Worm (Caenorhabditis elegans) whole organism, L2 larva: ENCODE measurements around the gene R10D12.13.

Experiments
- C34F6.9 ChIP-seq: fragments of 150-350 bp; optimal IDR thresholded peaks from 2 replicates; lab custom pipeline; 2014; ENCODE audit warnings: missing biosample characterization, missing genetic modification characterization
- R02D3.7 ChIP-seq: fragments of 150-350 bp; optimal IDR thresholded peaks from 2 replicates; lab custom pipeline; 2014; ENCODE audit warnings: missing biosample characterization, missing genetic modification characterization
- Y55F3AM.14 ChIP-seq: fragments of 200-800 bp; sonication (Bioruptor generic); optimal IDR thresholded peaks from 2 replicates; lab custom pipeline; 2018; ENCODE audit warnings: mild to moderate bottlenecking, missing genetic modification characterization, missing compliant biosample characterization
- aly-2 ChIP-seq: fragments of 150-350 bp; optimal IDR thresholded peaks from 2 replicates; lab custom pipeline; 2014; ENCODE audit warnings: missing biosample characterization, missing genetic modification characterization
- ama-1 ChIP-seq: fragments of 150-350 bp; optimal IDR thresholded peaks from 2 replicates; lab custom pipeline; 2018; ENCODE audit warnings: inconsistent platforms
- blmp-1 ChIP-seq: sonication (generic microtip); optimal IDR thresholded peaks from 2 replicates; lab custom pipeline; 2017; ENCODE audit warnings: missing genetic modification characterization, mild to moderate bottlenecking, missing compliant biosample characterization, antibody characterized with exemption, moderate library complexity; ENCODE audit not compliant: insufficient read depth
- crh-2 ChIP-seq: sonication (generic microtip); optimal IDR thresholded peaks from 2 replicates; lab custom pipeline; 2017; ENCODE audit warnings: missing biosample characterization, missing genetic modification characterization
- elt-1 ChIP-seq: fragments of 150-350 bp; optimal IDR thresholded peaks from 2 replicates; lab custom pipeline; 2014; ENCODE audit warnings: missing biosample characterization, missing genetic modification characterization
- elt-3 ChIP-seq: sonication (generic microtip); optimal IDR thresholded peaks from 2 replicates; lab custom pipeline; 2017; ENCODE audit warnings: missing biosample characterization, missing genetic modification characterization
- fos-1 ChIP-seq: fragments of 150-350 bp; optimal IDR thresholded peaks from 2 replicates; lab custom pipeline; 2014; ENCODE audit warnings: missing biosample characterization, missing genetic modification characterization
- gmeb-1 ChIP-seq: fragments of 150-350 bp; optimal IDR thresholded peaks from 2 replicates; lab custom pipeline; 2014; ENCODE audit warnings: missing biosample characterization, missing genetic modification characterization
- lin-11 ChIP-seq: fragments of 150-350 bp; sonication (generic microtip); optimal IDR thresholded peaks from 2 replicates; lab custom pipeline; 2014; ENCODE audit warnings: missing biosample characterization, missing genetic modification characterization, inconsistent platforms, mixed read lengths
- lin-39 ChIP-seq: fragments of 150-350 bp; optimal IDR thresholded peaks from 2 replicates; lab custom pipeline; 2014; ENCODE audit warnings: missing biosample characterization, missing genetic modification reagents, missing genetic modification characterization
- lsy-2 ChIP-seq, 2 experiments: fragments of 150-350 bp in 1 of 2; sonication (generic microtip) in 1 of 2; optimal IDR thresholded peaks; 2 replicates each; lab custom pipeline; 2014 to 2017; ENCODE audit warnings: missing biosample characterization in 2 of 2, missing genetic modification characterization in 2 of 2
- mbf-1 ChIP-seq: sonication (generic microtip); optimal IDR thresholded peaks from 2 replicates; lab custom pipeline; 2017; ENCODE audit warnings: missing biosample characterization, missing genetic modification characterization
- mdl-1 ChIP-seq, 2 experiments: fragments of 150-350 bp in 1 of 2; sonication (generic microtip) in 1 of 2; optimal IDR thresholded peaks; 2 replicates each; lab custom pipeline; 2017; ENCODE audit warnings: missing biosample characterization in 2 of 2, missing genetic modification characterization in 2 of 2
- nhr-10 ChIP-seq: sonication (generic microtip); optimal IDR thresholded peaks from 2 replicates; lab custom pipeline; 2017; ENCODE audit warnings: missing biosample characterization, missing genetic modification characterization
- nhr-12 ChIP-seq: fragments of 150-350 bp; optimal IDR thresholded peaks from 2 replicates; lab custom pipeline; 2014; ENCODE audit warnings: missing biosample characterization, missing genetic modification characterization
- nhr-129 ChIP-seq: fragments of 150-350 bp; optimal IDR thresholded peaks from 2 replicates; lab custom pipeline; 2014; ENCODE audit warnings: missing biosample characterization, missing genetic modification characterization
- nhr-21 ChIP-seq: fragments of 150-350 bp; optimal IDR thresholded peaks from 2 replicates; lab custom pipeline; 2014; ENCODE audit warnings: missing biosample characterization, missing genetic modification characterization
- nhr-23 ChIP-seq: fragments of 150-350 bp; optimal IDR thresholded peaks from 2 replicates; lab custom pipeline; 2014; ENCODE audit warnings: missing biosample characterization, missing genetic modification reagents, missing genetic modification characterization
- nhr-237 ChIP-seq: fragments of 150-350 bp; optimal IDR thresholded peaks from 2 replicates; lab custom pipeline; 2014; ENCODE audit warnings: missing biosample characterization, missing genetic modification characterization
- nhr-25 ChIP-seq: fragments of 150-350 bp; sonication (generic microtip); optimal IDR thresholded peaks from 3 replicates; lab custom pipeline; 2014; ENCODE audit warnings: missing biosample characterization, missing genetic modification characterization
- nhr-6 ChIP-seq: fragments of 150-350 bp; optimal IDR thresholded peaks from 2 replicates; lab custom pipeline; 2014; ENCODE audit warnings: missing biosample characterization, missing genetic modification characterization
- sem-4 ChIP-seq: fragments of 150-350 bp; optimal IDR thresholded peaks from 2 replicates; lab custom pipeline; 2014; ENCODE audit warnings: missing biosample characterization, missing genetic modification reagents, missing genetic modification characterization
- skn-1 ChIP-seq: sonication (generic microtip); optimal IDR thresholded peaks from 2 replicates; lab custom pipeline; 2017; ENCODE audit warnings: missing biosample characterization, missing genetic modification characterization
- sma-3 ChIP-seq: sonication (generic microtip); optimal IDR thresholded peaks from 2 replicates; lab custom pipeline; 2016; ENCODE audit warnings: missing genetic modification reagents, missing genetic modification characterization, missing compliant biosample characterization
- sma-9 ChIP-seq, 2 experiments: fragments of 150-350 bp in 1 of 2; sonication (generic microtip) in 1 of 2; optimal IDR thresholded peaks; 2 replicates each; lab custom pipeline; 2014 to 2016; ENCODE audit warnings: missing genetic modification characterization in 2 of 2, mild to moderate bottlenecking in 1 of 2, missing biosample characterization in 1 of 2, missing compliant biosample characterization in 1 of 2, missing genetic modification reagents in 1 of 2, moderate library complexity in 1 of 2
- unc-39 ChIP-seq: fragments of 150-350 bp; optimal IDR thresholded peaks from 2 replicates; lab custom pipeline; 2014; ENCODE audit warnings: missing biosample characterization, missing genetic modification characterization
- unc-55 ChIP-seq: fragments of 150-350 bp; sonication (generic microtip); optimal IDR thresholded peaks from 3 replicates; lab custom pipeline; 2014; ENCODE audit warnings: missing biosample characterization, missing genetic modification reagents, missing genetic modification characterization
- unc-62 ChIP-seq: fragments of 150-350 bp; optimal IDR thresholded peaks from 2 replicates; lab custom pipeline; 2014; ENCODE audit warnings: missing biosample characterization, missing genetic modification reagents, missing genetic modification characterization
- zag-1 ChIP-seq: fragments of 150-350 bp; optimal IDR thresholded peaks from 2 replicates; lab custom pipeline; 2014; ENCODE audit warnings: missing biosample characterization, missing genetic modification characterization
- ztf-1 ChIP-seq: fragments of 200-800 bp; sonication (Bioruptor generic); conservative IDR thresholded peaks from 2 replicates; pipeline ENCODE4 v1.3.6; 2022; ENCODE audit warnings: missing genetic modification characterization, missing compliant biosample characterization
- ztf-11 ChIP-seq: sonication (generic microtip); optimal IDR thresholded peaks from 2 replicates; lab custom pipeline; 2017; ENCODE audit warnings: missing biosample characterization, missing genetic modification characterization

The R10D12.13 gene

DNA sequence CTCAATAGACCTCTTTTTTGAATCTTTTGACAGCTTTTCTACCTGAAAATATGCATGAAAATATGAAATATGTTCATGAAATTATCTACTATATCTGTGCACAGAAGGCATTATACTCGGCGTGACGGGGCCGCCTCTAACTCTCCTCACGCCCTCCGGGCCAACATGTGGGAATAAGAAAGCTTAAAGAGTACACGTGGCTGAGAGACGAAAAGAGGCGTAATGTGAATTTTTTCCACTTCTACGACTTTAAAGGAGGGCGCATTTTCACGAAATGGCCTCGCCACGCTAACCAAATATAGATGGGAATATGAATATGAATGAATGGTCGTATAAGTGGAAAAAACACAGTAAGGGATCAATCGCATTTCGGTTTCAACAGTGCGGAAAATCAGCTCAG, 4.5 kb upstream of the R10D12.13 start:
- TF ChIP-seq aly-2 (tag; lab: Kevin White, UChicago) (no peak), nhr-6 (no peak), nhr-237 (tag; lab: Kevin White, UChicago) (no peak), fos-1 (tag; lab: Kevin White, UChicago) (no peak), lin-39 (tag; lab: Kevin White, UChicago) (no peak), crh-2 (no peak)

DNA sequence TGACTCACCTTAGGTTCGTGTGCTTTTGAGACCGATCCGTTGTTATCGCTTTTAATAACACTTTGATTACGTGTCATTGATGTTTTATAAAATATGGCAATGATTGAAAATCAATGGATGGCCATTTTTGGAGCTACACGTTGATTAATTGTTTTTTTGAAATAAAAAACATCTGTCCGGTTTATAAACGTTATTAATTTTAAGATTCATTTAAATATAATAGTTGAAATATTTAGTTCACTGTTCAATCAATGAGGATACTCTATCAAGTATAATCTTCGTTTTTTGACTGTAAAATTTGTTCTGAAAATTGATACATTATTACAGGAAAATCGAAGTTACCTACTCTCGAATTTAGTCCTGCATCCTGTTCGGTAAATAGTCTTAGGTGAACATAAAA, 4.0 kb upstream of the R10D12.13 start, which contains the start of gene R10D12.10:
TSS of gene R10D12.10 (minus strand) at position 101 of the 400 bp plus-strand sequence.
- TF ChIP-seq lin-39 (tag; lab: Kevin White, UChicago), result no peak
- TF ChIP-seq crh-2, result no peak
- TF ChIP-seq elt-3 (tag; lab: Kevin White, UChicago), result no peak
- no peak for TF ChIP-seq elt-1 (tag; lab: Kevin White, UChicago)
- TF ChIP-seq nhr-10 (tag; lab: Kevin White, UChicago), result no peak
- no peak for TF ChIP-seq ztf-1 (GFP tag; lab: Robert Waterston, UW)
- no peak for TF ChIP-seq nhr-21 (tag; lab: Kevin White, UChicago)
- TF ChIP-seq skn-1 (tag; lab: Kevin White, UChicago), result no peak
- TF ChIP-seq nhr-237 (tag; lab: Kevin White, UChicago), result no peak
- TF ChIP-seq sem-4 (tag; lab: Kevin White, UChicago), result no peak
- no peak for TF ChIP-seq R02D3.7 (tag; lab: Kevin White, UChicago)
- no peak for TF ChIP-seq ama-1 (lab: Kevin White, UChicago)
- TF ChIP-seq aly-2 (tag; lab: Kevin White, UChicago), result no peak
- TF ChIP-seq unc-39 (tag; lab: Kevin White, UChicago), result no peak
- TF ChIP-seq zag-1 (tag; lab: Kevin White, UChicago), result no peak
- TF ChIP-seq lsy-2 (tag; optimal IDR thresholded peaks at IDR 0.05; lab: Kevin White, UChicago), result no peak
- TF ChIP-seq lin-11 (tag; lab: Kevin White, UChicago), result no peak
- no peak for TF ChIP-seq C34F6.9 (tag; lab: Kevin White, UChicago)
- no peak for TF ChIP-seq unc-55
- no peak for TF ChIP-seq nhr-6

DNA sequence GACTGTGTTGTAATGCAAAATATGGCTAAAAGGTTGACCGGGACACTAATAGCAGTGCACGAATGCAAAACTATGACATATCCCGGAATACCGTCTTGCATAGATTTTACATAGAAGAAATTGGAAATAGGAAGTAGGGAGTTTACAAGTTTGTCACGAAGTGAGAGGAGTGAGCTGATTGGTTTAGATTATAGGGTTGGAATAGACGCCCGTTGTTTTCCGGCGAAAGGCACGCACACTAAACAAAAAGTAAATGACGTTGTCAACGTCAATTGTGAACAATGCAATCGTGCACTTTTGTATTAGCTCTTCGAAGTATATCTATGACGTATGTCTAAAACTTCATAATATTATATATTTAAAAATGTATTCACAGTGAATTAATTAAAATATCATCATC, 1.3 kb upstream of the R10D12.13 start, which contains the start of gene srh-24:
TSS of gene srh-24 (minus strand) at position 101 of the 400 bp plus-strand sequence.
- TF ChIP-seq gmeb-1 (tag; lab: Kevin White, UChicago), result no peak

DNA sequence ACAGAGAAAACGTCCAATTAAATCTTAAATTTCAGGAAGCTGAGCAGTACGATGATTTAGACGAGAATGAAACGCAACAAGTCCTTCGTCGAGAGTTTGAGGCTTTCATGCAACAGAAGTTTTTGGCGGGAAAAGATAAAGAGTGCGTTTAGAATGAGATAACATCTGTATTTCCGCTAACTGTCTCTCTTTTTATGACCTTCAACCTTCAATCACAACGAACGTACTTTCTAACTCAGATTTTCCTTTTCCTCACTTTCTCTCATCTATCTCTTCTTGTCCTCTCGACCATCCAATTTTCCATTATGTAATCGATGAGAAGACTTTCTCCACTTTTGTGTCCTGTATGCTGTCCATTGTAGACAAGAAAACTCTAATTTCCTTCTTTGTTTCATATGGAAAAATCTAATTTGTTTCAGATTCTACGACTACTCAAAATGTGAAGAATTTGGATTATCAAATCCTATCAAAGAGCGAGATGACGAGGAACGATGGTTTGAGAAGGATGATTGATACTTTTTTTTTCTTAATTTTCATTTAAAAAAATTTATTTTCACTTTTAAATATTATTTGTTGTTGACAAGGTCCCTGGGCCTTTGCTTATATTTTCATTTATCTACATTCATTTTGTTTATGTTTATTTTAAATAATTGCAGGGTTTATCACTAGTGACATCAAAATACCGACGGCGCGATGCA, 1.2 kb downstream of the R10D12.13 start, which contains the start of gene sao-1:
TSS of gene sao-1 (plus strand) at position 648 of the 698 bp plus-strand sequence.
- TF ChIP-seq unc-62 (GFP tag; lab: Kevin White, UChicago) (no peak), ama-1 (lab: Kevin White, UChicago) (no peak), unc-39 (tag; lab: Kevin White, UChicago) (no peak), nhr-12 (tag; lab: Kevin White, UChicago) (no peak), sma-9 (GFP tag; optimal IDR thresholded peaks at IDR 0.05; lab: Kevin White, UChicago) (peak; percentile 13), sma-9 (tag; optimal IDR thresholded peaks at IDR 0.05; lab: Kevin White, UChicago) (no peak), aly-2 (tag; lab: Kevin White, UChicago) (no peak), zag-1 (tag; lab: Kevin White, UChicago) (no peak), nhr-23 (tag; lab: Kevin White, UChicago) (no peak), fos-1 (tag; lab: Kevin White, UChicago) (no peak), nhr-129 (tag; lab: Kevin White, UChicago) (no peak), elt-1 (tag; lab: Kevin White, UChicago) (no peak), ztf-1 (GFP tag; lab: Robert Waterston, UW) (no peak), blmp-1 (peak; percentile 98), elt-3 (tag; lab: Kevin White, UChicago) (no peak)

DNA sequence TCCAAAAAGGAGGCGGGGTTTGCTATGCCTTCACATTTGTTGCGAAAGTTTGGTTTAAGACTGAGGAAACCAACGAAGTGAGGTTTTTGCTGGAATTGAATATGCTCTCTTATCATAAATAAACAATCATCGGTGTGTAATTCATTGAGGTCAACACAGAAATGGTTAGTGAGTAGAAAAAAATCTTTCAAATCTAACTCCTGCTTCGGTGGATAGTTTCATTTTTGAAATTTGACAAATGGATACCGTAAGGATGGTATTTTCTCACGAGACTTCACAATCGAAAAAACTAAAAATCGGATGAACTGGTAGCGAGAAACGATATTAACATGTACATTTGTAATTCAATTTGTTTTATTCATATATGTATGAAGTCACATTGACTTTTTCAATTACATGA, 18.6 kb downstream of the R10D12.13 start, which contains the start of gene eol-1:
TSS of gene eol-1 (minus strand) at position 101 of the 400 bp plus-strand sequence.
- TF ChIP-seq sma-3 (GFP tag; lab: Kevin White, UChicago) (no peak), Y55F3AM.14 (GFP tag; lab: Kevin White, UChicago) (no peak), crh-2 (no peak), ztf-1 (GFP tag; lab: Robert Waterston, UW) (no peak), mdl-1 (tag; optimal IDR thresholded peaks at IDR 0.05; lab: Kevin White, UChicago) (no peak), sem-4 (tag; lab: Kevin White, UChicago) (no peak), nhr-21 (tag; lab: Kevin White, UChicago) (no peak), ztf-11 (no peak), nhr-25 (tag; lab: Kevin White, UChicago) (no peak), elt-1 (tag; lab: Kevin White, UChicago) (no peak), lsy-2 (tag; optimal IDR thresholded peaks at IDR 0.05; lab: Kevin White, UChicago) (no peak), mbf-1 (tag; lab: Kevin White, UChicago) (no peak)
